Worm (Caenorhabditis elegans): ENCODE measurements around the gene R10F2.6.

DNA sequence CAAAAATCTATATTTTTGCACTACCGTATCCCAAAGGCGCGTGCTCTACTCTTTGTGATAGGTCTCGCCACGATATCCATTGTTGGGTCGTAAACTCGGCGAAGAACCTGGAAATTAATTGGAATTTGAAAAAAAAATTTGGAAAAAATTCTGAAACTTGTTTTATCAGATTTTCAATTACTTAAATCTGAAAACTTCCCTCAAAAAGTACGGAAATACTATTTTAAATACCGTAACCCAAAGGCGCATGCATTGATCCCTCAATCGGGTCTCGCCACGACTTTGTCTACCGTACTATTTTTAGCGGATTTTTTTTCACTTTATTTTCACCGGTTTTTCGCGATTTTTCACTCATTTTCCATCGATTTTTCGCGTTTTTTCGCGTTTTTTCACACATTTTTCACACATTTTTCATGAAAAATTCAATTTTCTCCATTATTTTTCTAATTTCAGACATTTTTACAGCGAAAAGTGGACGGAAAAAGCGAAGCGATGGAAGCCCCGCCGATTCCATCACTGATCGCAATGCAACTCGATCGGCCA lies 2.8 kb upstream of the R10F2.6 start, which contains the start of gene H05C05.1:
- TF ChIP-seq W03F9.2 (tag; optimal IDR thresholded peaks at IDR 0.05): no peak
- TF ChIP-seq him-1 (tag; optimal IDR thresholded peaks at IDR 0.05): no peak

Data from whole organism, L4/young adult.